Fruit fly (Drosophila melanogaster) whole organism, wandering third instar larva: ENCODE results near the gene CG12061.

Experiments used
- CG9705 ChIP-seq: fragments of 200-800 bp; sonication (Bioruptor generic); optimal IDR thresholded peaks from 2 replicates; lab custom pipeline; 2018; ENCODE audit warnings: missing biosample characterization, mild to moderate bottlenecking, missing genetic modification characterization
- CrebA ChIP-seq: fragments of 200-800 bp; sonication (Bioruptor generic); optimal IDR thresholded peaks from 2 replicates; lab custom pipeline; 2016; ENCODE audit warnings: missing biosample characterization, mild to moderate bottlenecking, missing genetic modification characterization, borderline replicate concordance
- Jra ChIP-seq: sonication (Bioruptor generic); optimal IDR thresholded peaks from 2 replicates; lab custom pipeline; 2016; ENCODE audit warnings: missing biosample characterization, missing genetic modification characterization
- OdsH ChIP-seq: fragments of 200-800 bp; sonication (Bioruptor generic); optimal IDR thresholded peaks from 2 replicates; lab custom pipeline; 2016; ENCODE audit warnings: missing biosample characterization, mild to moderate bottlenecking, missing genetic modification characterization
- Rel ChIP-seq, 2 experiments: fragments of 200-800 bp; sonication (Bioruptor generic) in 1 of 2; optimal IDR thresholded peaks; 2 replicates in 1 of 2; 3 replicates in 1 of 2; lab custom pipeline; 2016 to 2019; ENCODE audit warnings: mild to moderate bottlenecking in 2 of 2, missing biosample characterization in 2 of 2, missing genetic modification characterization in 2 of 2, moderate library complexity in 1 of 2
- foxo ChIP-seq, 2 experiments: fragments of 200-800 bp; sonication (Bioruptor generic); optimal IDR thresholded peaks; 2 replicates in 1 of 2; 3 replicates in 1 of 2; lab custom pipeline; 2016 to 2017; ENCODE audit warnings: missing biosample characterization in 2 of 2, missing genetic modification characterization in 2 of 2
- fru ChIP-seq: fragments of 200-800 bp; sonication (Bioruptor generic); optimal IDR thresholded peaks from 3 replicates; lab custom pipeline; 2016; ENCODE audit warnings: missing biosample characterization, mild to moderate bottlenecking, missing genetic modification characterization
- h ChIP-seq: fragments of 200-800 bp; sonication (Bioruptor generic); optimal IDR thresholded peaks from 3 replicates; lab custom pipeline; 2016; ENCODE audit warnings: missing biosample characterization, mild to moderate bottlenecking, missing genetic modification characterization
- pan ChIP-seq: fragments of >200 bp; optimal IDR thresholded peaks from 2 replicates; lab custom pipeline; 2017
- psq ChIP-seq: fragments of 200-800 bp; sonication (Bioruptor generic); optimal IDR thresholded peaks from 3 replicates; lab custom pipeline; 2017; ENCODE audit warnings: missing biosample characterization, mild to moderate bottlenecking, missing genetic modification characterization, moderate library complexity
- rgr ChIP-seq: fragments of 200-800 bp; sonication (Bioruptor generic); optimal IDR thresholded peaks from 3 replicates; lab custom pipeline; 2016; ENCODE audit warnings: missing biosample characterization, mild to moderate bottlenecking, missing genetic modification characterization
- usp ChIP-seq: fragments of >200 bp; optimal IDR thresholded peaks from 2 replicates; lab custom pipeline; 2017; ENCODE audit warnings: missing biosample characterization, missing genetic modification characterization
- woc ChIP-seq: sonication (Bioruptor generic); optimal IDR thresholded peaks from 2 replicates; lab custom pipeline; 2016; ENCODE audit warnings: missing biosample characterization, mild to moderate bottlenecking, missing genetic modification characterization

DNA sequence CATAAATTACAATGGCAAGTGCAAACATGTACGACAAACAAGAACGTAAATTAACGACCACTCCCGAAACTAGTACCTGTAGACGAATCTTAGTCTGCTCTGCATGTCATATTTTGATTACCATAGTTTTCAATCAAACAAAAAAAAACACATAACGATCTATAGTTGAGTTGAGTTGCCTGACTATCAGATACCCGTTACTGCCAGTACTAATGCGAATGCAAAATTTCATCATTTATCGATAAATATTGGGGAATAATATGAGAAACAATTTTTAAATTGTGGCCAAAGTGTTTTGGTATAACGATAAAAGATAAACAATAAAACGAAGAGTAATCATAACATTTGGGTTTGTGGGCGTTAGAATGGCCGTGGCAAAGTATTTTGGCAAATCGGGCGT lies 54.6 kb downstream of the CG12061 start:
- no peak for TF ChIP-seq usp
- no peak for TF ChIP-seq Jra (GFP tag; lab: Kevin White, UChicago)
- no peak for TF ChIP-seq OdsH (GFP tag; lab: Kevin White, UChicago)
- TF ChIP-seq woc (GFP tag; lab: Kevin White, UChicago), result no peak
- no peak for TF ChIP-seq h
- no peak for TF ChIP-seq CrebA (GFP tag; lab: Kevin White, UChicago)
- no peak for TF ChIP-seq Rel (GFP tag; optimal IDR thresholded peaks at IDR 0.05; lab: Kevin White, UChicago)
- TF ChIP-seq Rel (tag; optimal IDR thresholded peaks at IDR 0.05; lab: Kevin White, UChicago), result no peak
- TF ChIP-seq fru (GFP tag; lab: Kevin White, UChicago), result no peak
- no peak for TF ChIP-seq pan (lab: Kevin White, UChicago)
- TF ChIP-seq rgr (GFP tag; lab: Kevin White, UChicago), result no peak
- no peak for TF ChIP-seq CG9705 (GFP tag; lab: Kevin White, UChicago)
- TF ChIP-seq foxo (GFP tag; optimal IDR thresholded peaks at IDR 0.05; lab: Kevin White, UChicago), result no peak
- TF ChIP-seq psq, result no peak
